Fruit fly (Drosophila melanogaster): ENCODE results near the gene Pgant7.

DNA sequence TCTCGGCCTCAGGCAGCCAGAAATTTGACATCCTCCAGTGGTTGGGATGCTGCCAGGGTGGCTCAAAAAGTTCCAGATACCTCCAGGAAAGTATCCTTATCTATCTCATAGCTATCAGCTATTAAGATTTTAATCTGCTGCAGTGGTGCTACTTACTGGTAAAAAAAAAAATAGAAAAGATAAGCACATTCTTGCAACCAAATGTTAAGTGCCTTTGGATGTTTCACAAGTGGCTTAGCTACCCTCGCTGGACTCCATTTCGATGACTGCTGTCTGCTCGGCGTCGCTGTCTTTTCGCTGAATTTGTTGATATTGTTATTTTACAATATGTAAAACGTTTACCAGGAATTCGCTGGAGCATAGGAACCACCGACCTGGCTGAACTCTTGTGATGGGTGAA lies 47.1 kb downstream of the Pgant7 start:
- TF ChIP-seq h (optimal IDR thresholded peaks at IDR 0.05) (no peak), insv (optimal IDR thresholded peaks at IDR 0.05) (no peak), Myc (optimal IDR thresholded peaks at IDR 0.05) (no peak), Sin3A (optimal IDR thresholded peaks at IDR 0.05) (no peak)

Measured in Kc167 (cell line).